Worm (Caenorhabditis elegans) whole organism, L1 larva: ENCODE data around the gene K11H12.10.

Experiments
- ama-1 ChIP-seq: fragments of 150-350 bp; optimal IDR thresholded peaks from 2 replicates; lab custom pipeline; 2014
- blmp-1 ChIP-seq: fragments of 150-350 bp; optimal IDR thresholded peaks from 2 replicates; lab custom pipeline; 2014; ENCODE audit warnings: missing biosample characterization, missing genetic modification characterization
- ces-1 ChIP-seq: fragments of 150-350 bp; optimal IDR thresholded peaks from 2 replicates; lab custom pipeline; 2014; ENCODE audit warnings: missing biosample characterization, missing genetic modification reagents, missing genetic modification characterization
- fkh-10 ChIP-seq: sonication (generic microtip); optimal IDR thresholded peaks from 2 replicates; lab custom pipeline; 2017; ENCODE audit warnings: missing biosample characterization, missing genetic modification reagents, missing genetic modification characterization
- lin-15B ChIP-seq: fragments of 150-350 bp; sonication (generic microtip); optimal IDR thresholded peaks from 3 replicates; lab custom pipeline; 2014; ENCODE audit warnings: missing biosample characterization, missing genetic modification characterization
- lsy-2 ChIP-seq, 2 experiments: fragments of 150-350 bp; optimal IDR thresholded peaks; 2 replicates each; lab custom pipeline; 2014; ENCODE audit warnings: missing biosample characterization in 2 of 2, missing genetic modification characterization in 2 of 2
- nhr-237 ChIP-seq: fragments of 150-350 bp; optimal IDR thresholded peaks from 2 replicates; lab custom pipeline; 2014; ENCODE audit warnings: missing biosample characterization, missing genetic modification characterization
- nhr-77 ChIP-seq: fragments of 150-350 bp; optimal IDR thresholded peaks from 2 replicates; lab custom pipeline; 2014; ENCODE audit warnings: missing biosample characterization, missing genetic modification characterization
- nhr-85 ChIP-seq: sonication (generic microtip); peaks from one replicate; lab custom pipeline; 2016; ENCODE audit warnings: missing genetic modification characterization, inconsistent platforms, missing compliant biosample characterization
- unc-30 ChIP-seq: sonication (generic microtip); optimal IDR thresholded peaks from 2 replicates; lab custom pipeline; 2017; ENCODE audit warnings: missing biosample characterization, missing genetic modification characterization

DNA sequence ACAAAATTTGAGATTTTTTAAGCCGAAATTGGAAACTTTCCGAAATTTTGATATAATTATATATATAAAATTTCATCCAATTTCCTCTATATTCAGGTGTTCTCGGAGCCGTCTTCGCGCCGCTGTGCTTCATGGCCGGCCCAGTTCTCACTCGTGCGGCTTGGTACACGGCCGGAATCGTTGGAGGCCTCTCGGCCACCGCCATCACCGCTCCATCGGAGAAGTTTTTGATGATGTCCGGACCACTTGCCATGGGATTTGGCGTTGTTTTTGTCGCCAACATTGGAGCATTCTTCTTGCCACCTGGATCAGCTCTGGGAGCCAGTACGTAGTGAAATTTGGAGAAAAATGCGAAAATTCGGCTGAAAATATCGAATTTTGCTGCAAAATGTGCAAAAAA lies 18.8 kb upstream of the K11H12.10 start:
- TF ChIP-seq nhr-85 (tag; lab: Kevin White, UChicago) (no peak), lsy-2 (tag; optimal IDR thresholded peaks at IDR 0.05; lab: Kevin White, UChicago) (no peak), ces-1 (no peak), ama-1 (lab: Kevin White, UChicago) (no peak), unc-30 (tag; lab: Kevin White, UChicago) (no peak), nhr-237 (tag; lab: Kevin White, UChicago) (no peak), fkh-10 (GFP tag; lab: Kevin White, UChicago) (no peak), nhr-77 (no peak), blmp-1 (no peak), lin-15B (tag; lab: Kevin White, UChicago) (no peak)
